Worm (Caenorhabditis elegans) whole organism, L4 larva: ENCODE data around the gene ZC250.4.

ENCODE experiments used
- nhr-48 ChIP-seq: sonication (generic microtip); optimal IDR thresholded peaks from 2 replicates; lab custom pipeline; 2016; ENCODE audit warnings: mild to moderate bottlenecking, missing genetic modification characterization, missing compliant biosample characterization
- spr-1 ChIP-seq: sonication (generic microtip); optimal IDR thresholded peaks from 2 replicates; lab custom pipeline; 2016; ENCODE audit warnings: mild to moderate bottlenecking, missing genetic modification characterization, missing compliant biosample characterization

The ZC250.4 gene

ce11 chrV:5763787-5764186 is 49.1 kb downstream of the ZC250.4 start, which contains the start of gene pgph-3 (continued):
- TF ChIP-seq spr-1 (peak; percentile 26), nhr-48 (tag; lab: Kevin White, UChicago) (peak; percentile 93)
